Worm (Caenorhabditis elegans) whole organism, early embryonic: ENCODE data around the gene mlc-3.

Experiments
- B0310.2 ChIP-seq: sonication (generic microtip); optimal IDR thresholded peaks from 2 replicates; lab custom pipeline; 2016; ENCODE audit warnings: mild to moderate bottlenecking, missing genetic modification characterization, missing compliant biosample characterization
- F13C5.2 ChIP-seq: sonication (generic microtip); optimal IDR thresholded peaks from 2 replicates; lab custom pipeline; 2017; ENCODE audit warnings: mild to moderate bottlenecking, missing genetic modification characterization, inconsistent platforms, missing compliant biosample characterization
- aly-1 ChIP-seq: sonication (generic microtip); optimal IDR thresholded peaks from 2 replicates; lab custom pipeline; 2016; ENCODE audit warnings: missing genetic modification characterization, missing compliant biosample characterization
- ama-1 ChIP-seq: fragments of 150-350 bp; optimal IDR thresholded peaks from 2 replicates; lab custom pipeline; 2014
- ceh-13 ChIP-seq: fragments of 200-800 bp; sonication (Bioruptor generic); optimal IDR thresholded peaks from 2 replicates; lab custom pipeline; 2018; ENCODE audit warnings: mild to moderate bottlenecking, missing genetic modification characterization, missing compliant biosample characterization
- ceh-36 ChIP-seq: sonication (generic microtip); optimal IDR thresholded peaks from 2 replicates; lab custom pipeline; 2016; ENCODE audit warnings: missing genetic modification characterization, inconsistent platforms, missing compliant biosample characterization
- ets-7 ChIP-seq: sonication (generic microtip); optimal IDR thresholded peaks from 2 replicates; lab custom pipeline; 2016; ENCODE audit warnings: missing genotype, missing genetic modification characterization, missing compliant biosample characterization
- flt-1 ChIP-seq: fragments of 200-800 bp; sonication (Bioruptor generic); IDR thresholded peaks from 2 replicates; pipeline ENCODE4 v1.3.6; 2022; ENCODE audit warnings: missing genetic modification characterization, missing compliant biosample characterization
- hmbx-1 ChIP-seq: sonication (generic microtip); optimal IDR thresholded peaks from 2 replicates; lab custom pipeline; 2016; ENCODE audit warnings: mild to moderate bottlenecking, missing genetic modification characterization, missing compliant biosample characterization
- hmg-4 ChIP-seq: fragments of 200-800 bp; sonication (Bioruptor generic); optimal IDR thresholded peaks from 2 replicates; lab custom pipeline; 2018; ENCODE audit warnings: mild to moderate bottlenecking, missing genetic modification characterization, missing compliant biosample characterization
- hnd-1 ChIP-seq: sonication (generic microtip); optimal IDR thresholded peaks from 2 replicates; lab custom pipeline; 2016; ENCODE audit warnings: missing genetic modification characterization, missing compliant biosample characterization
- pes-1 ChIP-seq: fragments of 200-800 bp; sonication (Bioruptor generic); IDR thresholded peaks from 2 replicates; pipeline ENCODE4 v1.3.6; 2022; ENCODE audit warnings: missing genetic modification reagents, missing genetic modification characterization, missing compliant biosample characterization
- scrt-1 ChIP-seq: fragments of 200-800 bp; sonication (Bioruptor generic); IDR thresholded peaks from 2 replicates; pipeline ENCODE4 v1.3.6; 2022; ENCODE audit warnings: missing genetic modification characterization, missing compliant biosample characterization
- sea-1 ChIP-seq: fragments of 200-800 bp; sonication (Bioruptor generic); conservative IDR thresholded peaks from 2 replicates; pipeline ENCODE4 v1.3.6; 2022; ENCODE audit warnings: missing genetic modification characterization, missing compliant biosample characterization
- tbx-11 ChIP-seq: fragments of 200-800 bp; sonication (Bioruptor generic); IDR thresholded peaks from 2 replicates; pipeline ENCODE4 v1.3.6; 2022; ENCODE audit warnings: missing genetic modification characterization, missing compliant biosample characterization
- tbx-37 ChIP-seq: fragments of 200-800 bp; sonication (Bioruptor generic); conservative IDR thresholded peaks from 2 replicates; pipeline ENCODE4 v1.3.6; 2022; ENCODE audit warnings: missing genetic modification reagents, missing genetic modification characterization, missing compliant biosample characterization
- tra-4 ChIP-seq: sonication (generic microtip); optimal IDR thresholded peaks from 2 replicates; lab custom pipeline; 2017; ENCODE audit warnings: missing genetic modification characterization, missing compliant biosample characterization

Gene mlc-3

DNA sequence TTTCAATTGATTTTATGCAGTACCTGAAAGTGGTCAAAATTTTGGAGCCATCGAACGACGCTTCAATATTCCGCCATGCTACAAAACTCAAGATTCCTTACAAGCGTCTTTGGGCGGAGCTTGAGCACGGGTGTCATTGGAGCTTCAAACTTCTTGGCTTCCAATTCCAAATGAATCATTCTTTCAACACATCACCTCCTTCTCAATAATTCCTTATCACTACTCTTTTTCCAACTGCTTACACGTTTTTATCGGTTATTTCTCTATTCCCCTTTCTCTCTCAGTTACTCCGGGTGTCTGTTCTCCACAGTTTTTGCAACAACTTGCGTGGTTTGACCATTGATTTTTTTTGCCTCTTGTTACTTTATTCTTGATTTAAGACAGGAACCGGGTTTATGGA lies 18.1 kb upstream of the mlc-3 start, which contains the start of gene F09F7.5:
Gene F09F7.5 (plus strand): TSS at position 258 of the 400 bp plus-strand sequence.
- TF ChIP-seq tbx-11 (GFP tag; lab: Robert Waterston, UW) (no peak), sea-1 (GFP tag; lab: Robert Waterston, UW) (no peak), hmg-4 (no peak), hmbx-1 (tag; lab: Kevin White, UChicago) (no peak)

- TF ChIP-seq ets-7 (tag; lab: Kevin White, UChicago) = no peak
- TF ChIP-seq hmbx-1 (tag; lab: Kevin White, UChicago) = no peak
- TF ChIP-seq sea-1 (GFP tag; lab: Robert Waterston, UW) = no peak
Observed at ce11 chrIII:5550193-5550592, 14.6 kb upstream of the mlc-3 start.

- no peak for TF ChIP-seq hmbx-1 (tag; lab: Kevin White, UChicago)
- TF ChIP-seq hnd-1 (tag; lab: Kevin White, UChicago) = no peak
- no peak for TF ChIP-seq scrt-1 (GFP tag; lab: Robert Waterston, UW)
- TF ChIP-seq ceh-13 (GFP tag; lab: Kevin White, UChicago) = no peak
- TF ChIP-seq F13C5.2 = no peak
- no peak for TF ChIP-seq aly-1 (tag; lab: Kevin White, UChicago)
- TF ChIP-seq sea-1 (GFP tag; lab: Robert Waterston, UW) = no peak
- no peak for TF ChIP-seq ama-1 (lab: Kevin White, UChicago)
- no peak for TF ChIP-seq ceh-36 (tag; lab: Kevin White, UChicago)
- no peak for TF ChIP-seq tra-4 (tag; lab: Kevin White, UChicago)
- TF ChIP-seq hmg-4 = no peak
- TF ChIP-seq ets-7 (tag; lab: Kevin White, UChicago) = no peak
- TF ChIP-seq tbx-37 (GFP tag; lab: Robert Waterston, UW) = no peak
- no peak for TF ChIP-seq flt-1
Observed at ce11 chrIII:5550844-5551243, 14.0 kb upstream of the mlc-3 start.

DNA sequence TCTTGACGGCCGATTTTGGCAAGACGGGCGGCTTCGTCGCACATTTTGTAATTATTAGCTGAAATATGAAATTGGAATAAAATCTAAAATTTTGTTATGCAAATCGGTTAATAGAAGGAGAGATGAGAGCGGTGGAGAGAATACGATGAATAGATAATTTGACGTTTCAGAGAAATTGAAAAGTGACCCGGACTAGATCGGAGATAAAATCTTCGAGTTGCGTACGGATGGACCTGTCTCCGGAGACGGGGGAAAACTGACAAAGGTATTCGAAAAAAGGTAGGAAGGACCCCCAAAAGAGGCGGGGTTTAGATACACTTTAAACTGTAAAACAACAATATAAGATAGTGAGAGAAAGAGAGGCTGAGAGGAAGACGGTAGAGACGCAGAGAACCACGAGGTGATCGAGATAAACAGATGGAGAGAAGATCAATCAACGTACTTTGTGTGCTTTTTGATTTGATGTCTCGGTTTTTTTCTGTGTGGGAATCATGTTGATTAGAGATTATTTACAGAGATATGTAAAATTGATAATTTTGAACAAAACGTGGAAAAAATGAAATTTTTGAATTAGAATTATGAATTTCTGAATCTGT lies 12.7 kb upstream of the mlc-3 start, which contains the start of gene F09F7.6:
Gene F09F7.6 (minus strand): TSS at position 64 of the 596 bp plus-strand sequence.
- TF ChIP-seq aly-1 (tag; lab: Kevin White, UChicago) (no peak), tbx-37 (GFP tag; lab: Robert Waterston, UW) (no peak), ceh-36 (tag; lab: Kevin White, UChicago) (no peak)

DNA sequence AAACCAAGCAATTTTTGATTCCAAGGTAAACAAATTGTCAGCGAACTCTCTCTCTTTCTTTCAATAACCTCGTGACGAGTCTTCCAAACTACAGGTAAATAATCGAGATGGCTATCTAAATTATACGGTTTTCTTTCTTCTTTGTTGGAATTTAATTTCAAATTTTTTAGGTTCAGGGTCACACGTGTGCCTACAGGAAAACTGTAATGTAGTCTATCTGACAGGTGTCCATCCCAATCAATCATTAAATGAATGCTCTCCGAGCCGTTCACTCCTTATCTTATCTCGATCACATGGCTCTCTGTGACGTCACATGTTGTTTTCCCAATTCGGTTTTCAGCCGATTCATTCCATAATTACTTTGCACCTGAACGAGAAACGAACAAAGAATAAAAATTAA lies 11.7 kb upstream of the mlc-3 start:
- TF ChIP-seq flt-1 (no peak), tra-4 (tag; lab: Kevin White, UChicago) (no peak), aly-1 (tag; lab: Kevin White, UChicago) (no peak), F13C5.2 (no peak), sea-1 (GFP tag; lab: Robert Waterston, UW) (no peak), ceh-36 (tag; lab: Kevin White, UChicago) (no peak), hnd-1 (tag; lab: Kevin White, UChicago) (no peak), ets-7 (tag; lab: Kevin White, UChicago) (no peak), hmg-4 (no peak), B0310.2 (no peak), tbx-37 (GFP tag; lab: Robert Waterston, UW) (no peak), ceh-13 (GFP tag; lab: Kevin White, UChicago) (no peak), ama-1 (lab: Kevin White, UChicago) (no peak), pes-1 (GFP tag; lab: Robert Waterston, UW) (no peak), scrt-1 (GFP tag; lab: Robert Waterston, UW) (no peak), tbx-11 (GFP tag; lab: Robert Waterston, UW) (no peak), hmbx-1 (tag; lab: Kevin White, UChicago) (no peak)

ce11 chrIII:5554884-5555500 lies 9.8 kb upstream of the mlc-3 start, which contains the start of the genes nmad-1 and hach-1:
TSS of gene nmad-1 (minus strand) at chrIII:5554934.
TSS of gene hach-1 (plus strand) at chrIII:5555450.
- TF ChIP-seq hmbx-1 (tag; lab: Kevin White, UChicago) (peak; percentile 60), ceh-13 (GFP tag; lab: Kevin White, UChicago) (peak; percentile 91), hnd-1 (tag; lab: Kevin White, UChicago) (peak; percentile 78), aly-1 (tag; lab: Kevin White, UChicago) (peak; percentile 77), tra-4 (tag; lab: Kevin White, UChicago) (peak; percentile 77), F13C5.2 (peak; percentile 96), ets-7 (tag; lab: Kevin White, UChicago) (peak; percentile 75), ceh-36 (tag; lab: Kevin White, UChicago) (peak; percentile 91), pes-1 (GFP tag; lab: Robert Waterston, UW) (peak; percentile 94), scrt-1 (GFP tag; lab: Robert Waterston, UW) (peak; percentile 93), flt-1 (peak; percentile 86), tbx-37 (GFP tag; lab: Robert Waterston, UW) (peak; percentile 89), B0310.2 (peak; percentile 84), hmg-4 (peak; percentile 89), sea-1 (GFP tag; lab: Robert Waterston, UW) (peak; percentile 91), tbx-11 (GFP tag; lab: Robert Waterston, UW) (peak; percentile 94), ama-1 (lab: Kevin White, UChicago) (no peak)

DNA sequence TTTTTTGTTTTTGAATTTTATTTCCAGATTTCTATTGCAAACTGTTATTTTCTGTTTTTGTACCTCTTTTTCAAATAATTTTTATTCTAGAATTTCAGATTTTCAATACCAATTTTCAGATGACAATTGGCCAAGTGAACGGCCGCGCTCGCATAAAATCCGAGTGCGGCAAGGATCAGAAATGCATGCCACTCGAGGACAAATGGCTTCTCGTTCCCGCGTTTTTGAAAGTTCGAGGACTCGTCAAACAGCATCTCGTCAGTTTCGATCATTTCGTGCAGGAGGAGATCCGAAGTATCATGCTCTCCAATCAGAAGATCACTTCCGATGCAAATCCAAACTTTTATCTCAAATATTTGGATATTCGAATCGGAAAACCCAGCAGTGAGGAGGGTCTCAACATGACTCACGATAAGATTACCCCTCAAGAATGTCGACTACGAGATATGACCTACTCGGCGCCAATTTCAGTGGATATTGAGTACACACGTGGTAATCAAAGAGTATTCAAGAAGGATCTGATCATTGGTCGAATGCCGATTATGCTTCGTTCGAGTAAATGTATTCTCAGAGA lies 7.5 kb upstream of the mlc-3 start, which contains the start of gene rpc-2:
Gene rpc-2 (plus strand): TSS at position 120 of the 574 bp plus-strand sequence.
- TF ChIP-seq hmg-4 (no peak), tbx-37 (GFP tag; lab: Robert Waterston, UW) (no peak), ets-7 (tag; lab: Kevin White, UChicago) (no peak), ama-1 (lab: Kevin White, UChicago) (no peak), pes-1 (GFP tag; lab: Robert Waterston, UW) (no peak), ceh-36 (tag; lab: Kevin White, UChicago) (no peak), hmbx-1 (tag; lab: Kevin White, UChicago) (no peak), sea-1 (GFP tag; lab: Robert Waterston, UW) (no peak), tra-4 (tag; lab: Kevin White, UChicago) (no peak), flt-1 (no peak), F13C5.2 (no peak)
